Worm (Caenorhabditis elegans): Measurements from ENCODE around the gene hpr-17.

DNA sequence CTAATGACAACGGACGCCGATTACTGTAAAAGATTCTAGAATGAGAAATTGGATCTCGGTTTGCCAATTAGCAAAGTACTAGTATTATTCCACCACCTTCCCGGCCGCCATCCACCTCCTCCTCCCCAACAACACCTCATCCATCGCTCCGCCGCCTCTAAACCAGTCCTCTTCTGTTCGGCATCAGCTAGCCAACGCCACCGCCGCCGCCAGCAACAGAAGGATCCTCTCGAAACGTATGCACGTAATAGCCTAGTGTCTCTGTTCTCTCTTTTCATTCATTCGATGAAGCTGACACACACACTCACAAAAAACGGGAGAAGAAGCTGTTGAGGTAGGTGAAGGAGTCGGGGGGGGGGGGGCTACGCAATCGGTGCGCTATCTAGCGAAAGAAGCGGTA, 13.8 kb upstream of the hpr-17 start:
- no peak for TF ChIP-seq nhr-12 (tag; optimal IDR thresholded peaks at IDR 0.05)
- TF ChIP-seq rnt-1 (tag; optimal IDR thresholded peaks at IDR 0.05): no peak
- no peak for TF ChIP-seq egl-27 (tag; optimal IDR thresholded peaks at IDR 0.05)
- no peak for TF ChIP-seq nhr-11 (tag; optimal IDR thresholded peaks at IDR 0.05)
- peak; percentile 10 for TF ChIP-seq blmp-1 (tag; optimal IDR thresholded peaks at IDR 0.05)
